Fruit fly (Drosophila melanogaster) whole organism, prepupa: Measurements from ENCODE around the gene Rnmt.

Source experiments
- CG10669 ChIP-seq: fragments of 200-800 bp; sonication (Bioruptor generic); optimal IDR thresholded peaks from 3 replicates; lab custom pipeline; 2018; ENCODE audit warnings: missing biosample characterization, mild to moderate bottlenecking, missing genetic modification characterization, moderate library complexity
- CG11294 ChIP-seq: fragments of 200-800 bp; sonication (Bioruptor generic); IDR thresholded peaks from 2 replicates; pipeline ENCODE4 v1.3.6; 2022; ENCODE audit warnings: missing biosample characterization, missing genetic modification characterization
- CG11762 ChIP-seq: fragments of 200-800 bp; sonication (Bioruptor generic); optimal IDR thresholded peaks from 3 replicates; lab custom pipeline; 2016; ENCODE audit warnings: missing biosample characterization, missing genetic modification characterization; ENCODE audit not compliant: insufficient read depth
- CG15336 ChIP-seq: fragments of 200-800 bp; sonication (Bioruptor generic); IDR thresholded peaks from 2 replicates; pipeline ENCODE4 v1.3.6; 2022; ENCODE audit warnings: missing biosample characterization, missing genetic modification characterization
- CG1621 ChIP-seq: fragments of 200-800 bp; sonication (Bioruptor generic); optimal IDR thresholded peaks from 3 replicates; lab custom pipeline; 2018; ENCODE audit warnings: missing biosample characterization, mild to moderate bottlenecking, missing genetic modification characterization
- CG3032 ChIP-seq: fragments of 200-800 bp; optimal IDR thresholded peaks from 2 replicates; lab custom pipeline; 2019; ENCODE audit warnings: missing biosample characterization, mild to moderate bottlenecking, missing genetic modification characterization, moderate library complexity
- CG31627 ChIP-seq: fragments of 200-800 bp; sonication (Bioruptor generic); optimal IDR thresholded peaks from 3 replicates; lab custom pipeline; 2016; ENCODE audit warnings: missing biosample characterization, missing genetic modification characterization
- CG34406 ChIP-seq: fragments of 200-800 bp; sonication (Bioruptor generic); optimal IDR thresholded peaks from 3 replicates; lab custom pipeline; 2016; ENCODE audit warnings: missing biosample characterization, missing genetic modification characterization
- CG3919 ChIP-seq: fragments of 200-800 bp; sonication (Bioruptor generic); optimal IDR thresholded peaks from 3 replicates; lab custom pipeline; 2016; ENCODE audit warnings: missing biosample characterization, missing genetic modification characterization
- CG6163 ChIP-seq: fragments of 200-800 bp; sonication (Bioruptor generic); IDR thresholded peaks from 3 replicates; pipeline ENCODE4 v1.3.6; 2022; ENCODE audit warnings: missing biosample characterization, missing genetic modification characterization
- CG6808 ChIP-seq: fragments of 200-800 bp; sonication (Bioruptor generic); optimal IDR thresholded peaks from 3 replicates; lab custom pipeline; 2017; ENCODE audit warnings: missing biosample characterization, missing genetic modification characterization, mild to moderate bottlenecking, moderate library complexity, missing genetic modification reagents
- CG8119 ChIP-seq: fragments of 200-800 bp; sonication (Bioruptor generic); IDR thresholded peaks from 3 replicates; pipeline ENCODE4 v1.3.6; 2022; ENCODE audit warnings: missing biosample characterization, missing genetic modification characterization
- CG8319 ChIP-seq: fragments of 200-800 bp; sonication (Bioruptor generic); optimal IDR thresholded peaks from 3 replicates; lab custom pipeline; 2016; ENCODE audit warnings: missing biosample characterization, missing genetic modification characterization
- CG8632 ChIP-seq: fragments of 200-800 bp; sonication (Bioruptor generic); optimal IDR thresholded peaks from 3 replicates; lab custom pipeline; 2016; ENCODE audit warnings: missing biosample characterization, missing genetic modification characterization
- CG9139 ChIP-seq: fragments of 200-800 bp; sonication (Bioruptor generic); optimal IDR thresholded peaks from 3 replicates; lab custom pipeline; 2017; ENCODE audit warnings: missing biosample characterization, mild to moderate bottlenecking, missing genetic modification characterization
- Eip75B ChIP-seq: fragments of 200-800 bp; sonication (Bioruptor generic); optimal IDR thresholded peaks from 3 replicates; lab custom pipeline; 2016; ENCODE audit warnings: missing biosample characterization, missing genetic modification characterization
- Eip93F ChIP-seq: fragments of 200-800 bp; sonication (Bioruptor generic); optimal IDR thresholded peaks from 2 replicates; lab custom pipeline; 2016; ENCODE audit warnings: missing biosample characterization, mild to moderate bottlenecking, missing genetic modification characterization
- Ets21C ChIP-seq: fragments of 200-800 bp; sonication (Bioruptor generic); optimal IDR thresholded peaks from 3 replicates; lab custom pipeline; 2016; ENCODE audit warnings: missing biosample characterization, missing genetic modification characterization
- Ets96B ChIP-seq: fragments of 200-800 bp; optimal IDR thresholded peaks from 2 replicates; lab custom pipeline; 2019; ENCODE audit warnings: missing biosample characterization, mild to moderate bottlenecking, missing genetic modification characterization, moderate library complexity
- Gug ChIP-seq: fragments of 200-800 bp; sonication (Bioruptor generic); IDR thresholded peaks from 2 replicates; pipeline ENCODE4 v1.3.6; 2022; ENCODE audit warnings: missing biosample characterization, missing genetic modification characterization
- Hr38 ChIP-seq: sonication (Bioruptor generic); optimal IDR thresholded peaks from 2 replicates; lab custom pipeline; 2016; ENCODE audit warnings: missing biosample characterization, missing genetic modification characterization
- Hr4 ChIP-seq: fragments of 200-800 bp; sonication (Bioruptor generic); optimal IDR thresholded peaks from 3 replicates; lab custom pipeline; 2016; ENCODE audit warnings: missing biosample characterization, missing genetic modification characterization
- Met ChIP-seq: fragments of 200-800 bp; sonication (Bioruptor generic); optimal IDR thresholded peaks from 3 replicates; lab custom pipeline; 2016; ENCODE audit warnings: missing biosample characterization, missing genetic modification characterization
- Smox ChIP-seq: fragments of 200-800 bp; sonication (Bioruptor generic); optimal IDR thresholded peaks from 3 replicates; lab custom pipeline; 2016; ENCODE audit warnings: missing biosample characterization, missing genetic modification characterization
- achi ChIP-seq: fragments of 200-800 bp; sonication (Bioruptor generic); optimal IDR thresholded peaks from 3 replicates; lab custom pipeline; 2016; ENCODE audit warnings: missing biosample characterization, missing genetic modification characterization
- cyc ChIP-seq: fragments of 200-800 bp; sonication (Bioruptor generic); optimal IDR thresholded peaks from 3 replicates; lab custom pipeline; 2016; ENCODE audit warnings: missing biosample characterization, missing genetic modification characterization
- dac ChIP-seq: fragments of 200-800 bp; sonication (Bioruptor generic); optimal IDR thresholded peaks from 2 replicates; lab custom pipeline; 2017; ENCODE audit warnings: missing biosample characterization, mild to moderate bottlenecking, missing genetic modification characterization
- dsx ChIP-seq: fragments of 200-800 bp; optimal IDR thresholded peaks from 3 replicates; lab custom pipeline; 2019; ENCODE audit warnings: missing biosample characterization, mild to moderate bottlenecking, missing genetic modification characterization, moderate library complexity; ENCODE audit not compliant: poor library complexity, severe bottlenecking
- eg ChIP-seq: fragments of 200-800 bp; sonication (Bioruptor generic); IDR thresholded peaks from 3 replicates; pipeline ENCODE4 v1.3.6; 2022; ENCODE audit warnings: missing biosample characterization, missing genetic modification characterization
- esn ChIP-seq: fragments of 200-800 bp; sonication (Bioruptor generic); optimal IDR thresholded peaks from 2 replicates; lab custom pipeline; 2016; ENCODE audit warnings: missing biosample characterization, mild to moderate bottlenecking, missing genetic modification characterization, moderate library complexity
- fd85E ChIP-seq: fragments of 200-800 bp; sonication (Bioruptor generic); optimal IDR thresholded peaks from 3 replicates; lab custom pipeline; 2016; ENCODE audit warnings: missing biosample characterization, missing genetic modification characterization
- lz ChIP-seq: fragments of 200-800 bp; sonication (Bioruptor generic); optimal IDR thresholded peaks from 3 replicates; lab custom pipeline; 2016; ENCODE audit warnings: missing biosample characterization, missing genetic modification characterization
- net ChIP-seq: fragments of 200-800 bp; sonication (Bioruptor generic); optimal IDR thresholded peaks from 3 replicates; lab custom pipeline; 2016; ENCODE audit warnings: missing biosample characterization, missing genetic modification characterization
- pdm3 ChIP-seq: fragments of 200-800 bp; sonication (Bioruptor generic); optimal IDR thresholded peaks from 3 replicates; lab custom pipeline; 2016; ENCODE audit warnings: missing biosample characterization, missing genetic modification characterization
- ss ChIP-seq, 2 experiments: fragments of 200-800 bp; sonication (Bioruptor generic); optimal IDR thresholded peaks; 2 replicates in 1 of 2; 3 replicates in 1 of 2; lab custom pipeline; 2017 to 2018; ENCODE audit warnings: mild to moderate bottlenecking in 2 of 2, missing biosample characterization in 2 of 2, missing genetic modification characterization in 2 of 2, moderate library complexity in 1 of 2
- svp ChIP-seq: fragments of 200-800 bp; sonication (Bioruptor generic); peaks from one replicate; lab custom pipeline; 2016; ENCODE audit warnings: missing biosample characterization, missing genetic modification characterization
- vri ChIP-seq: fragments of 200-800 bp; sonication (Bioruptor generic); optimal IDR thresholded peaks from 3 replicates; lab custom pipeline; 2016; ENCODE audit warnings: missing biosample characterization, mild to moderate bottlenecking, missing genetic modification characterization

The Rnmt gene

dm6 chr2L:15008034-15008433 is 1.7 kb upstream of the Rnmt start:
- no peak for TF ChIP-seq CG34406 (GFP tag; lab: Kevin White, UChicago)
- TF ChIP-seq fd85E (GFP tag; lab: Kevin White, UChicago), result no peak
- no peak for TF ChIP-seq Ets96B (tag; lab: Kevin White, UChicago)
- no peak for TF ChIP-seq CG11294
- TF ChIP-seq CG8119 (GFP tag; lab: Robert Waterston, UW), result no peak
- no peak for TF ChIP-seq CG6808 (GFP tag; lab: Kevin White, UChicago)
- TF ChIP-seq CG31627, result no peak
- no peak for TF ChIP-seq achi (GFP tag; lab: Kevin White, UChicago)
- no peak for TF ChIP-seq CG1621 (tag; lab: Kevin White, UChicago)
- TF ChIP-seq pdm3, result no peak
- no peak for TF ChIP-seq Eip75B (GFP tag; lab: Kevin White, UChicago)
- TF ChIP-seq CG9139 (GFP tag; lab: Kevin White, UChicago), result no peak
- TF ChIP-seq CG6163, result no peak
- no peak for TF ChIP-seq CG11762 (GFP tag; lab: Kevin White, UChicago)

- TF ChIP-seq CG31627 (no peak), Eip75B (GFP tag; lab: Kevin White, UChicago) (no peak), Eip93F (GFP tag; lab: Kevin White, UChicago) (no peak), Hr38 (GFP tag; lab: Kevin White, UChicago) (no peak), dac (no peak), cyc (GFP tag; lab: Kevin White, UChicago) (no peak), svp (GFP tag; lab: Kevin White, UChicago) (no peak), Smox (GFP tag; lab: Kevin White, UChicago) (no peak), Gug (no peak)
Observed at dm6 chr2L:15011779-15012178, 2.0 kb downstream of the Rnmt start.

dm6 chr2L:15013523-15013922 is 3.8 kb downstream of the Rnmt start:
- no peak for TF ChIP-seq dac
- TF ChIP-seq ss (GFP tag; optimal IDR thresholded peaks at IDR 0.05; lab: Kevin White, UChicago), result peak in 1 of 2 experiments; percentile 7
- TF ChIP-seq net (GFP tag; lab: Kevin White, UChicago), result no peak
- no peak for TF ChIP-seq CG8319 (GFP tag; lab: Kevin White, UChicago)

dm6 chr2L:15016031-15016430 is 6.3 kb downstream of the Rnmt start, which contains the start of gene GABA-B-R1:
Gene GABA-B-R1 (plus strand): TSS chr2L:15016331.
- no peak for TF ChIP-seq lz
- no peak for TF ChIP-seq ss (GFP tag; optimal IDR thresholded peaks at IDR 0.05; lab: Kevin White, UChicago)
- TF ChIP-seq CG9139 (GFP tag; lab: Kevin White, UChicago), result no peak
- TF ChIP-seq Ets96B (tag; lab: Kevin White, UChicago), result no peak
- no peak for TF ChIP-seq CG15336 (GFP tag; lab: Robert Waterston, UW)
- TF ChIP-seq esn, result no peak
- TF ChIP-seq CG8632 (GFP tag; lab: Kevin White, UChicago), result no peak
- no peak for TF ChIP-seq eg (GFP tag; lab: Robert Waterston, UW)
- TF ChIP-seq CG34406 (GFP tag; lab: Kevin White, UChicago), result no peak
- TF ChIP-seq CG3032 (tag; lab: Kevin White, UChicago), result no peak
- TF ChIP-seq svp (GFP tag; lab: Kevin White, UChicago), result no peak

DNA sequence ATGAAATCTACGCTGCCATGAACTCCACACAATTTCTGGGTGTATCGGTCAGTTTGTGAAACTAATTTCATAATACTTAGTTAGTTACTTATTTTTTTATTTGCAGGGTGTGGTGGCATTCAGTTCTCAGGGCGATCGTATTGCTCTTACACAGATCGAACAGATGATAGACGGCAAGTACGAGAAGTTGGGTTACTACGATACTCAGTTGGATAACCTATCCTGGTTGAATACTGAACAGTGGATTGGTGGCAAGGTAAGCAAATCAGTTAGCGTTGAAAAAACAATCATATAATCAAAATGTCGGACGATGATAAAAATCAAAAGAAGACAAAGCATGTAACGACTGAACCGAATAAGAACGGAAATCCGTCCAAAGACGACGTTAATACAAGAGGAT is 16.8 kb downstream of the Rnmt start, which contains the start of gene CG33310:
Gene CG33310, plus strand, starts transcription at position 301 of the 400 bp plus-strand sequence.
- no peak for TF ChIP-seq CG8632 (GFP tag; lab: Kevin White, UChicago)
- no peak for TF ChIP-seq CG6808 (GFP tag; lab: Kevin White, UChicago)
- no peak for TF ChIP-seq CG10669 (GFP tag; lab: Kevin White, UChicago)
- no peak for TF ChIP-seq Hr38 (GFP tag; lab: Kevin White, UChicago)
- no peak for TF ChIP-seq Hr4 (GFP tag; lab: Kevin White, UChicago)
- no peak for TF ChIP-seq achi (GFP tag; lab: Kevin White, UChicago)
- no peak for TF ChIP-seq eg (GFP tag; lab: Robert Waterston, UW)
- no peak for TF ChIP-seq dsx (GFP tag; lab: Kevin White, UChicago)
- TF ChIP-seq Ets21C (GFP tag; lab: Kevin White, UChicago), result no peak
- TF ChIP-seq Met (GFP tag; lab: Kevin White, UChicago), result no peak
- no peak for TF ChIP-seq CG9139 (GFP tag; lab: Kevin White, UChicago)
- no peak for TF ChIP-seq CG3919
- TF ChIP-seq CG8119 (GFP tag; lab: Robert Waterston, UW), result no peak
- no peak for TF ChIP-seq esn
- TF ChIP-seq vri (GFP tag; lab: Kevin White, UChicago), result no peak
